Worm (Caenorhabditis elegans): ENCODE results near the gene nhr-20.

The nhr-20 gene

DNA sequence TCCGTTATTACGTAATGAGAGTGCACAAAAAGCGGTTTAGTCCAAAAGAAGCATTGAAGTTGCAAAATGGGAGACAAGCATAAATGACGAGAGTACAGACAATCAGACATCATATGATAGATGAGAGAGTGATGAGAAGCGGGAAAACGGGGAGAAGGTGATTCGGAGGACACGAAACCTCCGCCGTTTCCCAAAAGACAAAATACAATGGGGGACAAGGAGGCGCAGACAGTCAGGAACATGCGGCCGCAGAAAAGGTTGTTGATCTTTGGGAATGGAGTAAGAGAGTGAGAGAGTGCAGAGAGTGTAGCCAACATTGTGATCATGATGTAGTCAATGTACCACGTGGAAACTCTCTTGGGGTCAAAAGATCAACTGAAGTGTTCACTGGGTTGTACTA lies 4.6 kb upstream of the nhr-20 start (continued):
- TF ChIP-seq nhr-11 (tag; optimal IDR thresholded peaks at IDR 0.05) (peak; percentile 100), unc-62 (GFP tag; optimal IDR thresholded peaks at IDR 0.05) (peak; percentile 85), unc-39 (tag; optimal IDR thresholded peaks at IDR 0.05) (no peak), lsy-12 (tag; optimal IDR thresholded peaks at IDR 0.05) (peak; percentile 97), nfya-1 (tag; optimal IDR thresholded peaks at IDR 0.05; ENCODE audit: insufficient read depth) (peak; percentile 91), lin-15B (tag; optimal IDR thresholded peaks at IDR 0.05) (peak; percentile 60), tbx-2 (tag; optimal IDR thresholded peaks at IDR 0.05) (peak; percentile 76), nhr-25 (tag; optimal IDR thresholded peaks at IDR 0.05) (peak; percentile 97), skn-1 (tag; optimal IDR thresholded peaks at IDR 0.05) (peak; percentile 55), nhr-12 (tag; optimal IDR thresholded peaks at IDR 0.05) (no peak), nhr-237 (tag; optimal IDR thresholded peaks at IDR 0.05) (no peak)

DNA sequence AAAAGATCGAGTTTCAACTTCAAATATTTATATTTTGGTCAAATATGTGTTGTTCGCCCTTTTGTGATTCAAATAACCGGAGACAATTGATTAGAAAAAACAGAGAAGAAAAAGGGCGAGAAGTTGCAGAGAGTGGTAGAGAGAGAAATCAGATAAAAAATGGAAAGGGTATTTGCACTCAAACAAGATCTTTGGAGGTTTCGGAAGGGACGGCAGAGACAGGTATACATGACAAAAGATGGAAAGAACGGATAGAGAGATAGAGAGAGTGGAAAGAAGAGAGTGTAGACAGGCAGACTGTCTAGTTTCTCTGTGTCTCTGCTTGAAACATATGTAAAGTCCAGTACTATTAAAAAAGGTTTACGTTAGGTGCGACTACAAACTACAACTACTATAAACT lies 3.2 kb upstream of the nhr-20 start:
- TF ChIP-seq nhr-25 (tag; optimal IDR thresholded peaks at IDR 0.05) (peak; percentile 81), nhr-23 (tag; optimal IDR thresholded peaks at IDR 0.05) (peak; percentile 47), pha-4 (tag; optimal IDR thresholded peaks at IDR 0.05) (peak; percentile 37), elt-1 (tag; optimal IDR thresholded peaks at IDR 0.05) (peak; percentile 84), ama-1 (optimal IDR thresholded peaks at IDR 0.05) (peak; percentile 4), ceh-28 (tag; optimal IDR thresholded peaks at IDR 0.05) (no peak), snpc-4 (tag; optimal IDR thresholded peaks at IDR 0.05) (no peak), nfya-1 (tag; optimal IDR thresholded peaks at IDR 0.05; ENCODE audit: insufficient read depth) (peak; percentile 20), nhr-43 (tag; optimal IDR thresholded peaks at IDR 0.05; ENCODE audit: poor library complexity, severe bottlenecking) (peak; percentile 39), hmg-11 (tag; optimal IDR thresholded peaks at IDR 0.05) (peak; percentile 59)

DNA sequence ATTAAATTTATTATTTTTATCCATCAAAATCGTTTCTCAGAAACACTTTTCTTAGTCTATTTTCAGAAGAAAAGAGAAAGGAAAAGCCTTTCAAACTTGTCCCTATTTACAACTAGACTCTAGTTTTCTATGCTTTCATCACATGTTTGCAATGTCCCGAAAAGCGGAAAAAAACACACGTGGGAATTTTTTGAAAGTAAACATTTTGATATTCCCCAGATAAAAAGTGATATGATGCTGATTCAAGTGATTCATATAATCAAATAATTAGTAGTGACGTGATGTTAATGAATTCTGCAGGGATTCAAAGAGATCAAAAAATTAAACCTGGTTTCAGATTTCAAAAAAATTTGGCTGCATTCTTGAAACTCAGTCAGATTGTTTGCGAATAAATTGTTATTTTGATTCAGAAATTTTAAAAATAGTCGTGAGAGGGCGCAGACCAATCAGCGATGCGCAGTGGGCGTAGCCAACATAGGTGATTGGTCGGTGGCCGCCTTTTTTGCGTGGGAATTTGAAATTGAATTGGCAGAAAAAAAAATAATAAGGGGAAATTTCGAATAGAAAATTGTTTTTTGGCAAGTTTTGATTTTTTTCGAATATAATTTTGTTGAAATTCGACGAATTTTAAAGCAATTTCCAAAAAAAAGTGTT lies 1.8 kb upstream of the nhr-20 start:
- TF ChIP-seq egl-27 (tag; optimal IDR thresholded peaks at IDR 0.05) (no peak), pha-4 (tag; optimal IDR thresholded peaks at IDR 0.05) (no peak), nfya-1 (tag; optimal IDR thresholded peaks at IDR 0.05; ENCODE audit: insufficient read depth) (peak; percentile 80)

DNA sequence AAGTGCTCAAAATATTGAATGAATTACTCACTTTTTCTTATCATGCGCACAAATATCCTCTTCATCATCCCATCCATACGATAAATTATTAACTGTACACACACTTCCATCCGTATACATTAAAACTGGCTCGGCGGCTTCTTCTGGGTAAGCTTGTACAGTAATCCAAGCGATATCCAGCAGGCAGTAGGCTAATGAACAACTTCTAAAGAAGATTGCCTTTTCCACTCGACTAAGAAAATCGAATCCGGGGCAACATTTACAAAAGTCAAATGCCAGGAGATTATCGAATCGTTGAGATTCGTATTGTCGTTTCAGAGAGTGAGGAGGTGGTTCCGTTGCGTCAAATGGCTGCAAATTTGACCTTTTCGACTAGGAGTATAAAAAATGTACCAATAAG lies 1.6 kb downstream of the nhr-20 start:
- no peak for TF ChIP-seq pqm-1 (tag; optimal IDR thresholded peaks at IDR 0.05)
- no peak for TF ChIP-seq unc-39 (tag; optimal IDR thresholded peaks at IDR 0.05)
- TF ChIP-seq fos-1 (tag; optimal IDR thresholded peaks at IDR 0.05): no peak
- no peak for TF ChIP-seq lin-39 (tag; optimal IDR thresholded peaks at IDR 0.05)
- no peak for TF ChIP-seq hmg-11 (tag; optimal IDR thresholded peaks at IDR 0.05)
- TF ChIP-seq unc-62 (GFP tag; optimal IDR thresholded peaks at IDR 0.05): no peak
- TF ChIP-seq nhr-67 (tag; optimal IDR thresholded peaks at IDR 0.05): no peak
- no peak for TF ChIP-seq aly-2 (tag; optimal IDR thresholded peaks at IDR 0.05)
- no peak for TF ChIP-seq egl-5 (tag; optimal IDR thresholded peaks at IDR 0.05)
- no peak for TF ChIP-seq daf-12 (tag; optimal IDR thresholded peaks at IDR 0.05)
- no peak for TF ChIP-seq skn-1 (tag; optimal IDR thresholded peaks at IDR 0.05)
- TF ChIP-seq nhr-12 (tag; optimal IDR thresholded peaks at IDR 0.05): no peak
- TF ChIP-seq fkh-2 (tag; optimal IDR thresholded peaks at IDR 0.05): no peak
- no peak for TF ChIP-seq nhr-25 (tag; optimal IDR thresholded peaks at IDR 0.05)
- TF ChIP-seq ZK546.5 (tag; optimal IDR thresholded peaks at IDR 0.05): no peak
- TF ChIP-seq mdl-1 (tag; optimal IDR thresholded peaks at IDR 0.05): no peak
- TF ChIP-seq ama-1 (optimal IDR thresholded peaks at IDR 0.05): no peak
- no peak for TF ChIP-seq ztf-4 (tag; optimal IDR thresholded peaks at IDR 0.05)
- no peak for TF ChIP-seq nhr-237 (tag; optimal IDR thresholded peaks at IDR 0.05)
- TF ChIP-seq nhr-77 (tag; optimal IDR thresholded peaks at IDR 0.05): no peak

DNA sequence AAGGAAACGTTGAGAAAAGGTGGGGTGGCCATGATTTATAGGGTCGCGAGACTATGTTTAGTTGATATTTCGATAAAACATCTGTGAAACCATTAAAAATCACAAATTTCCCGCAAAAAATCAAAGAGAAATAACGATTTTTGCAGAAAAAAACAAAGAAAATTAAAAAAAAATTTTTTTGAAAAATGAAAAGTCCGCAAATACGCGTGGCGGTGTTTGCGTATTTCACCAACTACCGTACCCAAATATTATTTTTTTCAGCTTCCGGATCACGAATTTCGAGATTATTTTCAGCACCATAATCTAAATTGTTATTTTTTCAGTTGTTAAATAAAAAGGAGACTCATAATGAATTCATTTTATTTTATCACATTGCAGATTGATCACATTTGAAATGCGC lies 2.9 kb downstream of the nhr-20 start:
- TF ChIP-seq pqm-1 (tag; optimal IDR thresholded peaks at IDR 0.05): no peak
- no peak for TF ChIP-seq aly-2 (tag; optimal IDR thresholded peaks at IDR 0.05)
- TF ChIP-seq skn-1 (tag; optimal IDR thresholded peaks at IDR 0.05): no peak
- TF ChIP-seq lin-39 (tag; optimal IDR thresholded peaks at IDR 0.05): no peak
- TF ChIP-seq hmg-11 (tag; optimal IDR thresholded peaks at IDR 0.05): no peak
- TF ChIP-seq nhr-12 (tag; optimal IDR thresholded peaks at IDR 0.05): no peak
- TF ChIP-seq daf-12 (tag; optimal IDR thresholded peaks at IDR 0.05): no peak
- TF ChIP-seq ceh-28 (tag; optimal IDR thresholded peaks at IDR 0.05): no peak
- no peak for TF ChIP-seq nhr-23 (tag; optimal IDR thresholded peaks at IDR 0.05)
- no peak for TF ChIP-seq sea-2 (GFP tag; optimal IDR thresholded peaks at IDR 0.05)

All from whole organism, L3 larva.